Worm (Caenorhabditis elegans): ENCODE results near the gene Y43C5A.7.

DNA sequence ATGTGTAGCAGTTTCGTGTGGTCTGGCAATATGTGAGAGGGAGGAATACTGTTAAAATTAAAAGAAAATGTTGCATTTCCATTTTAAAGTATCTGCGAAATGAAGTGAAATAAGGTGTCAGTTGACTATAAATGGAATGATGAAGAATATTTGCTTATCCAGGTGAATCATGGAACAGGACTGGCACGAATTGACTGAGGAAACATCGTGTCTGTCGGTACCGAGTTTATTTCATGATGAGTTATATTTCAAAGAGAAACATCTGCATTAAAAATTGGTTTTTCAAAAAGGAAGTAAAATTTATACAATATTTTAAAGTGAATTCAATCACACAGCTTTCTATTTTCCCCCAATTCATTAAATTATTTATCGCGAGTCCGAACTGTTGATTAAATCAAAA, 49.5 kb upstream of the Y43C5A.7 start, which contains the start of gene F01G10.6:
- no peak for TF ChIP-seq ama-1 (optimal IDR thresholded peaks at IDR 0.05)
- TF ChIP-seq ama-1 (GFP tag; optimal IDR thresholded peaks at IDR 0.05), result no peak
- TF ChIP-seq egrh-3 (GFP tag; IDR thresholded peaks at IDR 0.05), result no peak
- no peak for TF ChIP-seq unc-62 (GFP tag; optimal IDR thresholded peaks at IDR 0.05)
- TF ChIP-seq F37B4.10 (GFP tag; IDR thresholded peaks at IDR 0.05), result no peak
- no peak for TF ChIP-seq lin-26 (GFP tag; IDR thresholded peaks at IDR 0.05)
- TF ChIP-seq nhr-90 (tag; optimal IDR thresholded peaks at IDR 0.05), result no peak
- TF ChIP-seq efl-1 (GFP tag; optimal IDR thresholded peaks at IDR 0.05), result no peak
- TF ChIP-seq egl-44 (GFP tag; IDR thresholded peaks at IDR 0.05), result no peak
- TF ChIP-seq hmg-1.2 (GFP tag; IDR thresholded peaks at IDR 0.05), result no peak
- no peak for TF ChIP-seq sea-2 (GFP tag; IDR thresholded peaks at IDR 0.05)
